Worm (Caenorhabditis elegans) whole organism, L3 larva: ENCODE data around the gene F14D7.9.

Experiments
- R02D3.7 ChIP-seq: fragments of 150-350 bp; optimal IDR thresholded peaks from 2 replicates; lab custom pipeline; 2014; ENCODE audit warnings: missing biosample characterization, missing genetic modification characterization
- ZK546.5 ChIP-seq: sonication (generic microtip); optimal IDR thresholded peaks from 2 replicates; lab custom pipeline; 2017; ENCODE audit warnings: missing biosample characterization, missing genetic modification characterization
- aly-2 ChIP-seq: fragments of 150-350 bp; optimal IDR thresholded peaks from 2 replicates; lab custom pipeline; 2014; ENCODE audit warnings: missing biosample characterization, missing genetic modification characterization
- ama-1 ChIP-seq: fragments of 150-350 bp; optimal IDR thresholded peaks from 2 replicates; lab custom pipeline; 2018
- ceh-16 ChIP-seq: sonication (generic microtip); optimal IDR thresholded peaks from 2 replicates; lab custom pipeline; 2017; ENCODE audit warnings: missing biosample characterization, missing genetic modification characterization
- ceh-28 ChIP-seq: fragments of 150-350 bp; optimal IDR thresholded peaks from 2 replicates; lab custom pipeline; 2014; ENCODE audit warnings: missing biosample characterization, missing genetic modification reagents, missing genetic modification characterization
- ceh-82 ChIP-seq: fragments of 150-350 bp; optimal IDR thresholded peaks from 2 replicates; lab custom pipeline; 2014; ENCODE audit warnings: missing biosample characterization, missing genetic modification characterization
- ceh-9 ChIP-seq: sonication (generic microtip); optimal IDR thresholded peaks from 2 replicates; lab custom pipeline; 2018; ENCODE audit warnings: missing biosample characterization, missing genetic modification characterization
- daf-12 ChIP-seq: fragments of 150-350 bp; optimal IDR thresholded peaks from 2 replicates; lab custom pipeline; 2014; ENCODE audit warnings: missing biosample characterization, missing genetic modification reagents, missing genetic modification characterization
- egl-27 ChIP-seq: sonication (generic microtip); optimal IDR thresholded peaks from 4 replicates; lab custom pipeline; 2017; ENCODE audit warnings: missing biosample characterization, missing genetic modification reagents, missing genetic modification characterization
- egl-5 ChIP-seq: fragments of 150-350 bp; optimal IDR thresholded peaks from 2 replicates; lab custom pipeline; 2017; ENCODE audit warnings: missing biosample characterization, missing genetic modification reagents, missing genetic modification characterization, inconsistent platforms
- elt-1 ChIP-seq: fragments of 150-350 bp; optimal IDR thresholded peaks from 2 replicates; lab custom pipeline; 2014; ENCODE audit warnings: missing biosample characterization, missing genetic modification characterization
- elt-2 ChIP-seq: sonication (generic microtip); optimal IDR thresholded peaks from 2 replicates; lab custom pipeline; 2016; ENCODE audit warnings: missing genetic modification reagents, mild to moderate bottlenecking, missing genetic modification characterization, missing compliant biosample characterization
- elt-3 ChIP-seq, 3 experiments: fragments of 150-350 bp in 1 of 3; sonication (generic microtip) in 2 of 3; optimal IDR thresholded peaks; 2 replicates in 2 of 3; 4 replicates in 1 of 3; lab custom pipeline; 2014 to 2017; ENCODE audit warnings: missing biosample characterization in 3 of 3, missing genetic modification characterization in 3 of 3
- eor-1 ChIP-seq, 2 experiments: fragments of 150-350 bp; optimal IDR thresholded peaks; 2 replicates each; lab custom pipeline; 2014 to 2018; ENCODE audit warnings: missing biosample characterization in 2 of 2, missing genetic modification characterization in 2 of 2
- fkh-10 ChIP-seq: sonication (generic microtip); optimal IDR thresholded peaks from 2 replicates; lab custom pipeline; 2017; ENCODE audit warnings: missing biosample characterization, missing genetic modification reagents, missing genetic modification characterization
- fkh-2 ChIP-seq: fragments of 150-350 bp; optimal IDR thresholded peaks from 2 replicates; lab custom pipeline; 2014; ENCODE audit warnings: missing biosample characterization, missing genetic modification reagents, missing genetic modification characterization
- fos-1 ChIP-seq: fragments of 150-350 bp; optimal IDR thresholded peaks from 2 replicates; lab custom pipeline; 2014; ENCODE audit warnings: missing biosample characterization, missing genetic modification characterization
- hmg-11 ChIP-seq: sonication (generic microtip); optimal IDR thresholded peaks from 2 replicates; lab custom pipeline; 2016; ENCODE audit warnings: missing genetic modification characterization, missing compliant biosample characterization
- jun-1 ChIP-seq: fragments of 150-350 bp; optimal IDR thresholded peaks from 2 replicates; lab custom pipeline; 2014; ENCODE audit warnings: missing biosample characterization, missing genetic modification reagents, missing genetic modification characterization
- lin-15B ChIP-seq: fragments of 150-350 bp; optimal IDR thresholded peaks from 2 replicates; lab custom pipeline; 2014; ENCODE audit warnings: missing biosample characterization, missing genetic modification characterization
- lin-39 ChIP-seq: fragments of 150-350 bp; optimal IDR thresholded peaks from 2 replicates; lab custom pipeline; 2018; ENCODE audit warnings: missing biosample characterization, missing genetic modification reagents, missing genetic modification characterization
- lsy-12 ChIP-seq: sonication (generic microtip); optimal IDR thresholded peaks from 2 replicates; lab custom pipeline; 2016; ENCODE audit warnings: mild to moderate bottlenecking, missing genetic modification characterization, missing compliant biosample characterization
- mdl-1 ChIP-seq: fragments of 150-350 bp; optimal IDR thresholded peaks from 2 replicates; lab custom pipeline; 2014; ENCODE audit warnings: missing biosample characterization, missing genetic modification characterization
- mml-1 ChIP-seq: fragments of 150-350 bp; sonication (generic microtip); optimal IDR thresholded peaks from 3 replicates; lab custom pipeline; 2014; ENCODE audit warnings: missing biosample characterization, missing genetic modification characterization
- nfya-1 ChIP-seq: sonication (generic microtip); optimal IDR thresholded peaks from 2 replicates; lab custom pipeline; 2017; ENCODE audit warnings: missing genetic modification characterization, mild to moderate bottlenecking, missing compliant biosample characterization, antibody characterized with exemption, moderate library complexity; ENCODE audit not compliant: insufficient read depth
- nhr-11 ChIP-seq: fragments of 150-350 bp; optimal IDR thresholded peaks from 2 replicates; lab custom pipeline; 2014; ENCODE audit warnings: missing biosample characterization, missing genetic modification characterization
- nhr-12 ChIP-seq: fragments of 150-350 bp; optimal IDR thresholded peaks from 2 replicates; lab custom pipeline; 2014; ENCODE audit warnings: missing biosample characterization, missing genetic modification characterization
- nhr-23 ChIP-seq: fragments of 150-350 bp; optimal IDR thresholded peaks from 2 replicates; lab custom pipeline; 2014; ENCODE audit warnings: missing biosample characterization, missing genetic modification reagents, missing genetic modification characterization
- nhr-237 ChIP-seq: fragments of 150-350 bp; optimal IDR thresholded peaks from 2 replicates; lab custom pipeline; 2014; ENCODE audit warnings: missing biosample characterization, missing genetic modification characterization
- nhr-25 ChIP-seq: sonication (generic microtip); optimal IDR thresholded peaks from 2 replicates; lab custom pipeline; 2017; ENCODE audit warnings: missing biosample characterization, missing genetic modification characterization
- nhr-28 ChIP-seq: fragments of 150-350 bp; optimal IDR thresholded peaks from 2 replicates; lab custom pipeline; 2014; ENCODE audit warnings: missing biosample characterization, missing genetic modification characterization
- nhr-43 ChIP-seq: sonication (generic microtip); optimal IDR thresholded peaks from 2 replicates; lab custom pipeline; 2016; ENCODE audit warnings: mild to moderate bottlenecking, missing genetic modification characterization, missing compliant biosample characterization; ENCODE audit not compliant: poor library complexity, severe bottlenecking
- nhr-67 ChIP-seq: fragments of 150-350 bp; optimal IDR thresholded peaks from 2 replicates; lab custom pipeline; 2014; ENCODE audit warnings: missing biosample characterization, missing genetic modification characterization
- nhr-76 ChIP-seq: fragments of 150-350 bp; sonication (generic microtip); optimal IDR thresholded peaks from 5 replicates; lab custom pipeline; 2014; ENCODE audit warnings: missing biosample characterization, missing genetic modification characterization
- nhr-77 ChIP-seq: fragments of 150-350 bp; optimal IDR thresholded peaks from 2 replicates; lab custom pipeline; 2014; ENCODE audit warnings: missing biosample characterization, missing genetic modification characterization
- pha-4 ChIP-seq: fragments of 150-350 bp; optimal IDR thresholded peaks from 2 replicates; lab custom pipeline; 2014; ENCODE audit warnings: missing biosample characterization, missing genetic modification reagents, missing genetic modification characterization
- pqm-1 ChIP-seq: fragments of 150-350 bp; optimal IDR thresholded peaks from 2 replicates; lab custom pipeline; 2017; ENCODE audit warnings: missing biosample characterization, missing genetic modification characterization, inconsistent platforms
- sea-2 ChIP-seq: fragments of 150-350 bp; sonication (generic microtip); optimal IDR thresholded peaks from 4 replicates; lab custom pipeline; 2014; ENCODE audit warnings: missing biosample characterization, missing genetic modification reagents, missing genetic modification characterization
- skn-1 ChIP-seq: fragments of 150-350 bp; optimal IDR thresholded peaks from 2 replicates; lab custom pipeline; 2014; ENCODE audit warnings: missing biosample characterization, missing genetic modification characterization
- snpc-4 ChIP-seq: fragments of 150-350 bp; optimal IDR thresholded peaks from 2 replicates; lab custom pipeline; 2014; ENCODE audit warnings: missing biosample characterization, missing genetic modification characterization
- tbx-2 ChIP-seq: sonication (generic microtip); optimal IDR thresholded peaks from 2 replicates; lab custom pipeline; 2016; ENCODE audit warnings: mild to moderate bottlenecking, missing genetic modification characterization, missing compliant biosample characterization
- unc-39 ChIP-seq: sonication (generic microtip); optimal IDR thresholded peaks from 4 replicates; lab custom pipeline; 2017; ENCODE audit warnings: missing biosample characterization, missing genetic modification characterization
- unc-62 ChIP-seq: fragments of 150-350 bp; sonication (generic microtip); optimal IDR thresholded peaks from 4 replicates; lab custom pipeline; 2014; ENCODE audit warnings: missing biosample characterization, missing genetic modification reagents, missing genetic modification characterization
- zag-1 ChIP-seq: fragments of 150-350 bp; optimal IDR thresholded peaks from 2 replicates; lab custom pipeline; 2014; ENCODE audit warnings: missing biosample characterization, missing genetic modification characterization
- ztf-11 ChIP-seq: fragments of 150-350 bp; optimal IDR thresholded peaks from 2 replicates; lab custom pipeline; 2014; ENCODE audit warnings: missing biosample characterization, missing genetic modification characterization
- ztf-4 ChIP-seq: fragments of 150-350 bp; optimal IDR thresholded peaks from 2 replicates; lab custom pipeline; 2014; ENCODE audit warnings: missing biosample characterization, missing genetic modification characterization

Gene F14D7.9

DNA sequence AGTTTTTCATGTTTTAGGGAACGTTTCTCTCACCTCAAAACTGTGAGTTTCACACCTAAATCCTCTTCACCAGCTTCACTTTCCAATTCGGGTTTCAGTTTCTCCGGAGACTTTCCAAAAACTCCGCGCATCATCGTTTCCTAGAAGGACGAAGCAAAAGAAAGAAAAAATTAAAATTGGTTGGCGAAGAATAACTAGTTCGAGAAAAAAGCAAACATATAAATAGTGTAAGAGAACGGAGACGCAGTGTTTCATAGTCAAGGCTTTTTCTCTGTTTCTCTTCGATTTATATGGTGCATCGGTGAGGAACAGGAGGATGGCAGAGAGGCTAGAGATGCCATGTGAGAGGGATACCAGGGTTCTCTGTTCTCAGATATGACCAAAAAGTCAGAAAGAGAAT, 28.2 kb downstream of the F14D7.9 start, which contains the start of gene F47B8.3:
F47B8.3 (minus strand) TSS at position 261 of the 400 bp plus-strand sequence.
- TF ChIP-seq nhr-67 (tag; lab: Kevin White, UChicago): no peak
- TF ChIP-seq R02D3.7: no peak
- no peak for TF ChIP-seq ceh-82
- TF ChIP-seq ama-1 (lab: Kevin White, UChicago): peak; percentile 5
- no peak for TF ChIP-seq unc-39
- peak; percentile 17 for TF ChIP-seq snpc-4
- no peak for TF ChIP-seq unc-62
- TF ChIP-seq nhr-25 (tag; lab: Kevin White, UChicago): peak; percentile 45
- no peak for TF ChIP-seq jun-1 (tag; lab: Kevin White, UChicago)
- no peak for TF ChIP-seq fkh-2 (tag; lab: Kevin White, UChicago)
- no peak for TF ChIP-seq ztf-11 (tag; lab: Kevin White, UChicago)
- TF ChIP-seq nhr-12 (tag; lab: Kevin White, UChicago): no peak
- TF ChIP-seq fos-1: no peak
- no peak for TF ChIP-seq pqm-1 (tag; lab: Kevin White, UChicago)
- no peak for TF ChIP-seq ceh-28 (tag; lab: Kevin White, UChicago)
- no peak for TF ChIP-seq elt-1 (tag; lab: Kevin White, UChicago)
- TF ChIP-seq skn-1 (tag; lab: Kevin White, UChicago): peak; percentile 14
- TF ChIP-seq nhr-77 (tag; lab: Kevin White, UChicago): no peak
- peak; percentile 43 for TF ChIP-seq hmg-11
- no peak for TF ChIP-seq nhr-76 (tag; lab: Kevin White, UChicago)
- TF ChIP-seq ceh-16: no peak
- TF ChIP-seq sea-2: no peak
- peak; percentile 6 for TF ChIP-seq nhr-23 (tag; lab: Kevin White, UChicago)
- TF ChIP-seq nhr-28: no peak
- TF ChIP-seq nhr-43 (tag; lab: Kevin White, UChicago): no peak
- no peak for TF ChIP-seq aly-2 (tag; lab: Kevin White, UChicago)
- TF ChIP-seq egl-5 (tag; lab: Kevin White, UChicago): peak; percentile 27
- peak; percentile 15 for TF ChIP-seq lin-15B (tag; lab: Kevin White, UChicago)
- peak; percentile 69 for TF ChIP-seq nfya-1 (tag; lab: Kevin White, UChicago)
- TF ChIP-seq elt-3 (tag; optimal IDR thresholded peaks at IDR 0.05; lab: Kevin White, UChicago): no peak
- TF ChIP-seq ztf-4: no peak
- no peak for TF ChIP-seq zag-1 (tag; lab: Kevin White, UChicago)
- TF ChIP-seq fkh-10 (GFP tag; lab: Kevin White, UChicago): no peak
- no peak for TF ChIP-seq lin-39
- TF ChIP-seq ZK546.5: no peak
- no peak for TF ChIP-seq eor-1 (tag; optimal IDR thresholded peaks at IDR 0.05; lab: Kevin White, UChicago)
- TF ChIP-seq nhr-11 (tag; lab: Kevin White, UChicago): no peak
- no peak for TF ChIP-seq daf-12 (tag; lab: Kevin White, UChicago)
- TF ChIP-seq elt-2: no peak
- no peak for TF ChIP-seq mdl-1 (tag; lab: Kevin White, UChicago)
- no peak for TF ChIP-seq mml-1 (tag; lab: Kevin White, UChicago)
- TF ChIP-seq tbx-2 (tag; lab: Kevin White, UChicago): no peak
- TF ChIP-seq nhr-237 (tag; lab: Kevin White, UChicago): no peak
- TF ChIP-seq lsy-12 (tag; lab: Kevin White, UChicago): no peak
- TF ChIP-seq ceh-9 (tag; lab: Kevin White, UChicago): no peak
- no peak for TF ChIP-seq egl-27 (tag; lab: Kevin White, UChicago)
- TF ChIP-seq pha-4 (tag; lab: Kevin White, UChicago): peak; percentile 63
